Fruit fly (Drosophila melanogaster) whole organism, embryonic: Measurements from ENCODE around the gene kel.
A peak's percentile ranks its signal among the peaks of the same experiment; 100 is the strongest.

Experiments
- C15 ChIP-seq: fragments of 200-800 bp; sonication (Bioruptor generic); IDR thresholded peaks from 3 replicates; pipeline ENCODE4 v1.3.6; 2022; ENCODE audit warnings: missing biosample characterization, missing genetic modification characterization
- CG11695 ChIP-seq: fragments of 200-800 bp; sonication (Bioruptor generic); IDR thresholded peaks from 3 replicates; pipeline ENCODE4 v1.3.6; 2022; ENCODE audit warnings: missing biosample characterization, missing genetic modification characterization
- CG11723 ChIP-seq: fragments of 200-800 bp; sonication (Bioruptor generic); optimal IDR thresholded peaks from 2 replicates; lab custom pipeline; 2017; ENCODE audit warnings: missing biosample characterization, mild to moderate bottlenecking, missing genetic modification characterization
- CG12071 ChIP-seq: fragments of 200-800 bp; sonication (Bioruptor generic); optimal IDR thresholded peaks from 3 replicates; lab custom pipeline; 2018; ENCODE audit warnings: missing biosample characterization, mild to moderate bottlenecking, missing genetic modification characterization
- CG12769 ChIP-seq: fragments of 200-800 bp; sonication (Bioruptor generic); optimal IDR thresholded peaks from 2 replicates; lab custom pipeline; 2019; ENCODE audit warnings: missing biosample characterization, mild to moderate bottlenecking, missing genetic modification characterization, moderate library complexity
- CG14014 ChIP-seq: fragments of 200-800 bp; sonication (Bioruptor generic); IDR thresholded peaks from 2 replicates; pipeline ENCODE4 v1.3.6; 2022; ENCODE audit warnings: missing biosample characterization, missing genetic modification characterization
- CG14050 ChIP-seq: fragments of 200-800 bp; sonication (Bioruptor generic); IDR thresholded peaks from 3 replicates; pipeline ENCODE4 v1.3.6; 2022; ENCODE audit warnings: missing biosample characterization, missing genetic modification characterization
- CG14441 ChIP-seq: fragments of 200-800 bp; sonication (Bioruptor generic); IDR thresholded peaks from 2 replicates; pipeline ENCODE4 v1.3.6; 2022; ENCODE audit warnings: missing biosample characterization, missing genetic modification characterization
- CG1529 ChIP-seq: fragments of 200-800 bp; sonication (Bioruptor generic); optimal IDR thresholded peaks from 3 replicates; lab custom pipeline; 2018; ENCODE audit warnings: missing biosample characterization, missing genetic modification characterization
- CG16863 ChIP-seq: fragments of 200-800 bp; sonication (Bioruptor generic); optimal IDR thresholded peaks from 3 replicates; lab custom pipeline; 2016; ENCODE audit warnings: missing biosample characterization, missing genetic modification characterization
- CG17385 ChIP-seq: fragments of 200-800 bp; sonication (Bioruptor generic); optimal IDR thresholded peaks from 3 replicates; lab custom pipeline; 2018; ENCODE audit warnings: missing biosample characterization, mild to moderate bottlenecking, missing genetic modification characterization
- CG17829 ChIP-seq: fragments of 200-800 bp; optimal IDR thresholded peaks from 2 replicates; lab custom pipeline; 2019; ENCODE audit warnings: missing biosample characterization, mild to moderate bottlenecking, missing genetic modification characterization, moderate library complexity
- CG18262 ChIP-seq: fragments of 200-800 bp; optimal IDR thresholded peaks from 3 replicates; lab custom pipeline; 2019; ENCODE audit warnings: missing biosample characterization, mild to moderate bottlenecking, missing genetic modification characterization, moderate library complexity
- CG18619 ChIP-seq: fragments of 200-800 bp; sonication (Bioruptor generic); optimal IDR thresholded peaks from 3 replicates; lab custom pipeline; 2017; ENCODE audit warnings: missing biosample characterization, mild to moderate bottlenecking, missing genetic modification characterization
- CG2875 ChIP-seq: fragments of 200-800 bp; sonication (Bioruptor generic); optimal IDR thresholded peaks from 2 replicates; lab custom pipeline; 2017; ENCODE audit warnings: missing biosample characterization, mild to moderate bottlenecking, missing genetic modification characterization, missing genetic modification reagents
- CG3163 ChIP-seq: fragments of 200-800 bp; sonication (Bioruptor generic); optimal IDR thresholded peaks from 3 replicates; lab custom pipeline; 2016; ENCODE audit warnings: missing biosample characterization, missing genetic modification characterization
- CG4328 ChIP-seq: fragments of 200-800 bp; sonication (Bioruptor generic); optimal IDR thresholded peaks from 3 replicates; lab custom pipeline; 2017; ENCODE audit warnings: missing biosample characterization, missing genetic modification reagents, missing genetic modification characterization
- CG6813 ChIP-seq: fragments of 200-800 bp; sonication (Bioruptor generic); optimal IDR thresholded peaks from 2 replicates; lab custom pipeline; 2017; ENCODE audit warnings: missing biosample characterization, missing genetic modification characterization, mild to moderate bottlenecking, moderate library complexity, missing genetic modification reagents
- CG8388 ChIP-seq: fragments of 200-800 bp; sonication (Bioruptor generic); optimal IDR thresholded peaks from 2 replicates; lab custom pipeline; 2019; ENCODE audit warnings: missing biosample characterization, mild to moderate bottlenecking, missing genetic modification characterization, moderate library complexity
- CG9817 ChIP-seq: fragments of 200-800 bp; sonication (Bioruptor generic); optimal IDR thresholded peaks from 2 replicates; lab custom pipeline; 2018; ENCODE audit warnings: missing biosample characterization, mild to moderate bottlenecking, missing genetic modification characterization, moderate library complexity
- Fer1 ChIP-seq: fragments of 200-800 bp; sonication (Bioruptor generic); optimal IDR thresholded peaks from 2 replicates; lab custom pipeline; 2017; ENCODE audit warnings: missing biosample characterization, mild to moderate bottlenecking, missing genetic modification characterization
- Gsc ChIP-seq: fragments of 200-800 bp; sonication (Bioruptor generic); IDR thresholded peaks from 2 replicates; pipeline ENCODE4 v1.3.6; 2022; ENCODE audit warnings: missing biosample characterization, missing genetic modification characterization
- HmgZ ChIP-seq: fragments of 200-800 bp; sonication (Bioruptor generic); optimal IDR thresholded peaks from 2 replicates; lab custom pipeline; 2018; ENCODE audit warnings: missing biosample characterization, mild to moderate bottlenecking, missing genetic modification characterization
- MBD-R2 ChIP-seq: fragments of 200-800 bp; sonication (Bioruptor generic); IDR thresholded peaks from 2 replicates; pipeline ENCODE4 v1.3.6; 2022; ENCODE audit warnings: missing biosample characterization, missing genetic modification characterization
- NK7.1 ChIP-seq: fragments of 200-800 bp; sonication (Bioruptor generic); optimal IDR thresholded peaks from 3 replicates; lab custom pipeline; 2016; ENCODE audit warnings: missing biosample characterization, missing genetic modification characterization
- NfI ChIP-seq: fragments of 200-800 bp; sonication (Bioruptor generic); optimal IDR thresholded peaks from 3 replicates; lab custom pipeline; 2018; ENCODE audit warnings: missing biosample characterization, mild to moderate bottlenecking, missing genetic modification characterization, moderate library complexity
- Opbp ChIP-seq: fragments of 200-800 bp; sonication (Bioruptor generic); IDR thresholded peaks from 3 replicates; pipeline ENCODE4 v1.3.6; 2022; ENCODE audit warnings: missing biosample characterization, missing genetic modification characterization; ENCODE audit not compliant: partially characterized antibody
- Optix ChIP-seq: fragments of 200-800 bp; sonication (Bioruptor generic); IDR thresholded peaks from 3 replicates; pipeline ENCODE4 v1.3.6; 2022; ENCODE audit warnings: missing biosample characterization, missing genetic modification characterization
- Ptx1 ChIP-seq: fragments of 200-800 bp; sonication (Bioruptor generic); IDR thresholded peaks from 2 replicates; pipeline ENCODE4 v1.3.6; 2022; ENCODE audit warnings: missing biosample characterization, missing genetic modification characterization
- Rx ChIP-seq: fragments of 200-800 bp; sonication (Bioruptor generic); IDR thresholded peaks from 2 replicates; pipeline ENCODE4 v1.3.6; 2022; ENCODE audit warnings: missing biosample characterization, missing genetic modification characterization
- Sin3A ChIP-seq: fragments of >200 bp; optimal IDR thresholded peaks from 2 replicates; lab custom pipeline; 2018
- Stat92E ChIP-seq, 3 experiments: fragments of >200 bp in 2 of 3; fragments of 200-800 bp in 1 of 3; sonication (Bioruptor generic) in 1 of 3; optimal IDR thresholded peaks; 2 replicates each; lab custom pipeline; 2017 to 2019; ENCODE audit warnings: missing biosample characterization in 3 of 3, missing genetic modification characterization in 3 of 3, mild to moderate bottlenecking in 1 of 3, moderate library complexity in 1 of 3
- al ChIP-seq: fragments of 200-800 bp; sonication (Bioruptor generic); IDR thresholded peaks from 2 replicates; pipeline ENCODE4 v1.3.6; 2022; ENCODE audit warnings: missing biosample characterization, missing genetic modification characterization
- ara ChIP-seq: fragments of 200-800 bp; sonication (Bioruptor generic); IDR thresholded peaks from 2 replicates; pipeline ENCODE4 v1.3.6; 2022; ENCODE audit warnings: missing biosample characterization, missing genetic modification characterization
- ase ChIP-seq: fragments of 200-800 bp; sonication (Bioruptor generic); IDR thresholded peaks from 3 replicates; pipeline ENCODE4 v1.3.6; 2022; ENCODE audit warnings: missing biosample characterization, missing genetic modification characterization
- bsh ChIP-seq, 2 experiments: fragments of 200-800 bp; sonication (Bioruptor generic); optimal IDR thresholded peaks; 2 replicates each; lab custom pipeline; 2017 to 2018; ENCODE audit warnings: mild to moderate bottlenecking in 2 of 2, missing biosample characterization in 2 of 2, missing genetic modification characterization in 2 of 2, moderate library complexity in 1 of 2
- emc ChIP-seq: fragments of 200-800 bp; sonication (Bioruptor generic); optimal IDR thresholded peaks from 2 replicates; lab custom pipeline; 2016; ENCODE audit warnings: missing biosample characterization, missing genetic modification characterization
- fd64A ChIP-seq: fragments of 200-800 bp; sonication (Bioruptor generic); optimal IDR thresholded peaks from 3 replicates; lab custom pipeline; 2018; ENCODE audit warnings: missing biosample characterization, mild to moderate bottlenecking, missing genetic modification characterization
- fd96Cb ChIP-seq: fragments of 200-800 bp; sonication (Bioruptor generic); optimal IDR thresholded peaks from 2 replicates; lab custom pipeline; 2018; ENCODE audit warnings: missing biosample characterization, mild to moderate bottlenecking, missing genetic modification characterization, moderate library complexity
- fu2 ChIP-seq: fragments of 200-800 bp; sonication (Bioruptor generic); optimal IDR thresholded peaks from 2 replicates; lab custom pipeline; 2016; ENCODE audit warnings: missing biosample characterization, missing genetic modification characterization
- her ChIP-seq: fragments of 200-800 bp; sonication (Bioruptor generic); optimal IDR thresholded peaks from 2 replicates; lab custom pipeline; 2016; ENCODE audit warnings: missing biosample characterization, missing genetic modification characterization
- hth ChIP-seq: fragments of >200 bp; optimal IDR thresholded peaks from 2 replicates; lab custom pipeline; 2017; ENCODE audit warnings: inconsistent platforms
- inv ChIP-seq: fragments of 200-800 bp; sonication (Bioruptor generic); IDR thresholded peaks from 2 replicates; pipeline ENCODE4 v1.3.6; 2022; ENCODE audit warnings: missing biosample characterization, missing genetic modification characterization; ENCODE audit not compliant: partially characterized antibody
- lbe ChIP-seq: fragments of 200-800 bp; sonication (Bioruptor generic); optimal IDR thresholded peaks from 2 replicates; lab custom pipeline; 2016; ENCODE audit warnings: missing biosample characterization, mild to moderate bottlenecking, missing genetic modification characterization
- maf-S ChIP-seq: fragments of 200-800 bp; sonication (Bioruptor generic); optimal IDR thresholded peaks from 2 replicates; lab custom pipeline; 2016; ENCODE audit warnings: missing biosample characterization, missing genetic modification characterization
- ro ChIP-seq: fragments of 200-800 bp; sonication (Bioruptor generic); IDR thresholded peaks from 2 replicates; pipeline ENCODE4 v1.3.6; 2022; ENCODE audit warnings: missing biosample characterization, missing genetic modification characterization
- tll ChIP-seq, 2 experiments: fragments of 200-800 bp in 1 of 2; fragments of >200 bp in 1 of 2; sonication (Bioruptor generic) in 1 of 2; optimal IDR thresholded peaks; 2 replicates each; lab custom pipeline; 2017 to 2019; ENCODE audit warnings: missing biosample characterization in 2 of 2, missing genetic modification characterization in 2 of 2, mild to moderate bottlenecking in 1 of 2, moderate library complexity in 1 of 2
- toy ChIP-seq: fragments of 200-800 bp; sonication (Bioruptor generic); IDR thresholded peaks from 2 replicates; pipeline ENCODE4 v1.3.6; 2022; ENCODE audit warnings: missing biosample characterization, missing genetic modification characterization
- tup ChIP-seq: fragments of 200-800 bp; sonication (Bioruptor generic); optimal IDR thresholded peaks from 2 replicates; lab custom pipeline; 2016; ENCODE audit warnings: missing biosample characterization, mild to moderate bottlenecking, missing genetic modification characterization, moderate library complexity
- vfl ChIP-seq: fragments of 200-800 bp; sonication (Bioruptor generic); optimal IDR thresholded peaks from 2 replicates; lab custom pipeline; 2016; ENCODE audit warnings: missing biosample characterization, missing genetic modification characterization
- wek ChIP-seq: fragments of 200-800 bp; sonication (Bioruptor generic); optimal IDR thresholded peaks from 3 replicates; lab custom pipeline; 2018; ENCODE audit warnings: missing biosample characterization, mild to moderate bottlenecking, missing genetic modification characterization, moderate library complexity

The kel gene

dm6 chr2L:18145253-18145652, 7.4 kb upstream of the kel start (continued):
- TF ChIP-seq CG1529 (GFP tag; lab: Kevin White, UChicago) (peak; percentile 69), Opbp (GFP tag; lab: Robert Waterston, UW) (no peak), C15 (peak; percentile 49; the same call in 1 of the 3 replicates), HmgZ (tag; lab: Kevin White, UChicago) (peak; percentile 57), Ptx1 (GFP tag; lab: Robert Waterston, UW) (peak; percentile 81), CG18619 (GFP tag; lab: Kevin White, UChicago) (peak; percentile 63), CG8388 (peak; percentile 88), CG17829 (tag; lab: Kevin White, UChicago) (peak; percentile 94), CG2875 (GFP tag; lab: Kevin White, UChicago) (peak; percentile 81), ase (GFP tag; lab: Robert Waterston, UW) (peak; percentile 25; the same call in 1 of the 3 replicates), NK7.1 (GFP tag; lab: Kevin White, UChicago) (peak; percentile 75), fu2 (GFP tag; lab: Kevin White, UChicago) (peak; percentile 76), CG6813 (GFP tag; lab: Kevin White, UChicago) (peak; percentile 84), Gsc (GFP tag; lab: Robert Waterston, UW) (peak; percentile 72; the same call in 1 of the 2 replicates), bsh (GFP tag; optimal IDR thresholded peaks at IDR 0.05; lab: Kevin White, UChicago) (peak; percentile 54 to 79), NfI (GFP tag; lab: Kevin White, UChicago) (peak; percentile 65), CG14050 (peak; percentile 63), lbe (GFP tag; lab: Kevin White, UChicago) (peak; percentile 92), fd64A (GFP tag; lab: Kevin White, UChicago) (no peak), vfl (peak; percentile 82), CG12769 (tag; lab: Kevin White, UChicago) (peak; percentile 66), CG12071 (GFP tag; lab: Kevin White, UChicago) (no peak), CG16863 (GFP tag; lab: Kevin White, UChicago) (peak; percentile 83), inv (GFP tag; lab: Robert Waterston, UW) (no peak), toy (GFP tag; lab: Robert Waterston, UW) (no peak), hth (lab: Kevin White, UChicago) (no peak), Sin3A (no peak), CG11723 (GFP tag; lab: Kevin White, UChicago) (peak; percentile 57), wek (GFP tag; lab: Kevin White, UChicago) (peak; percentile 46), al (GFP tag; lab: Robert Waterston, UW) (peak; percentile 23; the same call in 1 of the 2 replicates), CG18262 (tag; lab: Kevin White, UChicago) (peak; percentile 93), ara (GFP tag; lab: Robert Waterston, UW) (peak; percentile 97), CG3163 (GFP tag; lab: Kevin White, UChicago) (peak; percentile 63), maf-S (GFP tag; lab: Kevin White, UChicago) (peak; percentile 81), Stat92E (GFP tag; optimal IDR thresholded peaks at IDR 0.05; lab: Kevin White, UChicago) (peak in 1 of 3 experiments; percentile 86), Optix (GFP tag; lab: Robert Waterston, UW) (peak; percentile 85), ro (peak; percentile 76; the same call in 1 of the 2 replicates), her (GFP tag; lab: Kevin White, UChicago) (peak; percentile 79), Rx (GFP tag; lab: Robert Waterston, UW) (peak; percentile 79), emc (GFP tag; lab: Kevin White, UChicago) (peak; percentile 58), CG4328 (no peak), CG9817 (tag; lab: Kevin White, UChicago) (peak; percentile 57), MBD-R2 (peak; percentile 60), tll (GFP tag; optimal IDR thresholded peaks at IDR 0.05; lab: Kevin White, UChicago) (peak in 1 of 2 experiments; percentile 74), fd96Cb (tag; lab: Kevin White, UChicago) (peak; percentile 83), tup (GFP tag; lab: Kevin White, UChicago) (peak; percentile 79), Fer1 (peak; percentile 63), CG11695 (peak; percentile 81), CG14441 (peak; percentile 75), CG14014 (peak; percentile 61; the same call in 1 of the 2 replicates), CG17385 (GFP tag; lab: Kevin White, UChicago) (peak; percentile 69)
